Fruit fly (Drosophila melanogaster) whole organism, prepupa: ENCODE measurements around the gene CG18666.

Source experiments
- Blimp-1 ChIP-seq: fragments of 200-800 bp; sonication (Bioruptor generic); optimal IDR thresholded peaks from 3 replicates; lab custom pipeline; 2017; ENCODE audit warnings: missing biosample characterization, missing genetic modification characterization, mild to moderate bottlenecking, moderate library complexity, missing genetic modification reagents
- CG10631 ChIP-seq: fragments of 200-800 bp; sonication (Bioruptor generic); optimal IDR thresholded peaks from 2 replicates; lab custom pipeline; 2016; ENCODE audit warnings: missing biosample characterization, missing genetic modification characterization
- CG11294 ChIP-seq: fragments of 200-800 bp; sonication (Bioruptor generic); IDR thresholded peaks from 2 replicates; pipeline ENCODE4 v1.3.6; 2022; ENCODE audit warnings: missing biosample characterization, missing genetic modification characterization
- CG11902 ChIP-seq: fragments of 200-800 bp; sonication (Bioruptor generic); optimal IDR thresholded peaks from 3 replicates; lab custom pipeline; 2016; ENCODE audit warnings: missing biosample characterization, missing genetic modification characterization
- CG15336 ChIP-seq: fragments of 200-800 bp; sonication (Bioruptor generic); IDR thresholded peaks from 2 replicates; pipeline ENCODE4 v1.3.6; 2022; ENCODE audit warnings: missing biosample characterization, missing genetic modification characterization
- CG1621 ChIP-seq: fragments of 200-800 bp; sonication (Bioruptor generic); optimal IDR thresholded peaks from 3 replicates; lab custom pipeline; 2018; ENCODE audit warnings: missing biosample characterization, mild to moderate bottlenecking, missing genetic modification characterization
- CG16779 ChIP-seq: fragments of 200-800 bp; sonication (Bioruptor generic); optimal IDR thresholded peaks from 3 replicates; lab custom pipeline; 2017; ENCODE audit warnings: missing biosample characterization, mild to moderate bottlenecking, missing genetic modification characterization
- CG3032 ChIP-seq: fragments of 200-800 bp; optimal IDR thresholded peaks from 2 replicates; lab custom pipeline; 2019; ENCODE audit warnings: missing biosample characterization, mild to moderate bottlenecking, missing genetic modification characterization, moderate library complexity
- CG32006 ChIP-seq: fragments of 200-800 bp; sonication (Bioruptor generic); optimal IDR thresholded peaks from 3 replicates; lab custom pipeline; 2017; ENCODE audit warnings: missing biosample characterization, mild to moderate bottlenecking, missing genetic modification characterization
- CG34406 ChIP-seq: fragments of 200-800 bp; sonication (Bioruptor generic); optimal IDR thresholded peaks from 3 replicates; lab custom pipeline; 2016; ENCODE audit warnings: missing biosample characterization, missing genetic modification characterization
- CG3919 ChIP-seq: fragments of 200-800 bp; sonication (Bioruptor generic); optimal IDR thresholded peaks from 3 replicates; lab custom pipeline; 2016; ENCODE audit warnings: missing biosample characterization, missing genetic modification characterization
- CG6163 ChIP-seq: fragments of 200-800 bp; sonication (Bioruptor generic); IDR thresholded peaks from 3 replicates; pipeline ENCODE4 v1.3.6; 2022; ENCODE audit warnings: missing biosample characterization, missing genetic modification characterization
- CG6792 ChIP-seq: fragments of 200-800 bp; sonication (Bioruptor generic); optimal IDR thresholded peaks from 3 replicates; lab custom pipeline; 2016; ENCODE audit warnings: missing biosample characterization, missing genetic modification characterization
- CG6808 ChIP-seq: fragments of 200-800 bp; sonication (Bioruptor generic); optimal IDR thresholded peaks from 3 replicates; lab custom pipeline; 2017; ENCODE audit warnings: missing biosample characterization, missing genetic modification characterization, mild to moderate bottlenecking, moderate library complexity, missing genetic modification reagents
- CG6854 ChIP-seq: fragments of 200-800 bp; sonication (Bioruptor generic); optimal IDR thresholded peaks from 2 replicates; lab custom pipeline; 2017; ENCODE audit warnings: missing biosample characterization, mild to moderate bottlenecking, missing genetic modification characterization
- CG7368 ChIP-seq: fragments of 200-800 bp; sonication (Bioruptor generic); optimal IDR thresholded peaks from 3 replicates; lab custom pipeline; 2016; ENCODE audit warnings: missing biosample characterization, missing genetic modification characterization
- CG8119 ChIP-seq: fragments of 200-800 bp; sonication (Bioruptor generic); IDR thresholded peaks from 3 replicates; pipeline ENCODE4 v1.3.6; 2022; ENCODE audit warnings: missing biosample characterization, missing genetic modification characterization
- CG8632 ChIP-seq: fragments of 200-800 bp; sonication (Bioruptor generic); optimal IDR thresholded peaks from 3 replicates; lab custom pipeline; 2016; ENCODE audit warnings: missing biosample characterization, missing genetic modification characterization
- CG9139 ChIP-seq: fragments of 200-800 bp; sonication (Bioruptor generic); optimal IDR thresholded peaks from 3 replicates; lab custom pipeline; 2017; ENCODE audit warnings: missing biosample characterization, mild to moderate bottlenecking, missing genetic modification characterization
- Eip75B ChIP-seq: fragments of 200-800 bp; sonication (Bioruptor generic); optimal IDR thresholded peaks from 3 replicates; lab custom pipeline; 2016; ENCODE audit warnings: missing biosample characterization, missing genetic modification characterization
- Eip93F ChIP-seq: fragments of 200-800 bp; sonication (Bioruptor generic); optimal IDR thresholded peaks from 2 replicates; lab custom pipeline; 2016; ENCODE audit warnings: missing biosample characterization, mild to moderate bottlenecking, missing genetic modification characterization
- Ets21C ChIP-seq: fragments of 200-800 bp; sonication (Bioruptor generic); optimal IDR thresholded peaks from 3 replicates; lab custom pipeline; 2016; ENCODE audit warnings: missing biosample characterization, missing genetic modification characterization
- Ets96B ChIP-seq: fragments of 200-800 bp; optimal IDR thresholded peaks from 2 replicates; lab custom pipeline; 2019; ENCODE audit warnings: missing biosample characterization, mild to moderate bottlenecking, missing genetic modification characterization, moderate library complexity
- Gug ChIP-seq: fragments of 200-800 bp; sonication (Bioruptor generic); IDR thresholded peaks from 2 replicates; pipeline ENCODE4 v1.3.6; 2022; ENCODE audit warnings: missing biosample characterization, missing genetic modification characterization
- Hr38 ChIP-seq: sonication (Bioruptor generic); optimal IDR thresholded peaks from 2 replicates; lab custom pipeline; 2016; ENCODE audit warnings: missing biosample characterization, missing genetic modification characterization
- Hr39 ChIP-seq: fragments of 200-800 bp; sonication (Bioruptor generic); optimal IDR thresholded peaks from 2 replicates; lab custom pipeline; 2016; ENCODE audit warnings: missing biosample characterization, missing genetic modification characterization
- Hr4 ChIP-seq: fragments of 200-800 bp; sonication (Bioruptor generic); optimal IDR thresholded peaks from 3 replicates; lab custom pipeline; 2016; ENCODE audit warnings: missing biosample characterization, missing genetic modification characterization
- Lpt ChIP-seq: fragments of 200-800 bp; sonication (Bioruptor generic); optimal IDR thresholded peaks from 3 replicates; lab custom pipeline; 2016; ENCODE audit warnings: missing biosample characterization, missing genetic modification characterization
- Met ChIP-seq: fragments of 200-800 bp; sonication (Bioruptor generic); optimal IDR thresholded peaks from 3 replicates; lab custom pipeline; 2016; ENCODE audit warnings: missing biosample characterization, missing genetic modification characterization
- Smox ChIP-seq: fragments of 200-800 bp; sonication (Bioruptor generic); optimal IDR thresholded peaks from 3 replicates; lab custom pipeline; 2016; ENCODE audit warnings: missing biosample characterization, missing genetic modification characterization
- Sox14 ChIP-seq: fragments of 200-800 bp; sonication (Bioruptor generic); optimal IDR thresholded peaks from 3 replicates; lab custom pipeline; 2016; ENCODE audit warnings: missing biosample characterization, missing genetic modification characterization
- Sox15 ChIP-seq: fragments of 200-800 bp; sonication (Bioruptor generic); optimal IDR thresholded peaks from 3 replicates; lab custom pipeline; 2016; ENCODE audit warnings: missing biosample characterization, missing genetic modification characterization
- achi ChIP-seq: fragments of 200-800 bp; sonication (Bioruptor generic); optimal IDR thresholded peaks from 3 replicates; lab custom pipeline; 2016; ENCODE audit warnings: missing biosample characterization, missing genetic modification characterization
- acj6 ChIP-seq: fragments of 200-800 bp; sonication (Bioruptor generic); optimal IDR thresholded peaks from 3 replicates; lab custom pipeline; 2016; ENCODE audit warnings: missing biosample characterization, missing genetic modification characterization
- cyc ChIP-seq: fragments of 200-800 bp; sonication (Bioruptor generic); optimal IDR thresholded peaks from 3 replicates; lab custom pipeline; 2016; ENCODE audit warnings: missing biosample characterization, missing genetic modification characterization
- dac ChIP-seq: fragments of 200-800 bp; sonication (Bioruptor generic); optimal IDR thresholded peaks from 2 replicates; lab custom pipeline; 2017; ENCODE audit warnings: missing biosample characterization, mild to moderate bottlenecking, missing genetic modification characterization
- eg ChIP-seq: fragments of 200-800 bp; sonication (Bioruptor generic); IDR thresholded peaks from 3 replicates; pipeline ENCODE4 v1.3.6; 2022; ENCODE audit warnings: missing biosample characterization, missing genetic modification characterization
- esn ChIP-seq: fragments of 200-800 bp; sonication (Bioruptor generic); optimal IDR thresholded peaks from 2 replicates; lab custom pipeline; 2016; ENCODE audit warnings: missing biosample characterization, mild to moderate bottlenecking, missing genetic modification characterization, moderate library complexity
- fd59A ChIP-seq: fragments of 200-800 bp; sonication (Bioruptor generic); optimal IDR thresholded peaks from 2 replicates; lab custom pipeline; 2017; ENCODE audit warnings: missing biosample characterization, mild to moderate bottlenecking, missing genetic modification characterization, missing genetic modification reagents
- fd85E ChIP-seq: fragments of 200-800 bp; sonication (Bioruptor generic); optimal IDR thresholded peaks from 3 replicates; lab custom pipeline; 2016; ENCODE audit warnings: missing biosample characterization, missing genetic modification characterization
- fkh ChIP-seq: fragments of 200-800 bp; sonication (Bioruptor generic); optimal IDR thresholded peaks from 3 replicates; lab custom pipeline; 2017; ENCODE audit warnings: missing biosample characterization, mild to moderate bottlenecking, missing genetic modification characterization, moderate library complexity
- net ChIP-seq: fragments of 200-800 bp; sonication (Bioruptor generic); optimal IDR thresholded peaks from 3 replicates; lab custom pipeline; 2016; ENCODE audit warnings: missing biosample characterization, missing genetic modification characterization
- pdm3 ChIP-seq: fragments of 200-800 bp; sonication (Bioruptor generic); optimal IDR thresholded peaks from 3 replicates; lab custom pipeline; 2016; ENCODE audit warnings: missing biosample characterization, missing genetic modification characterization
- spab ChIP-seq: fragments of 200-800 bp; sonication (Bioruptor generic); optimal IDR thresholded peaks from 2 replicates; lab custom pipeline; 2017; ENCODE audit warnings: missing biosample characterization, mild to moderate bottlenecking, missing genetic modification characterization, missing genetic modification reagents
- ss ChIP-seq, 2 experiments: fragments of 200-800 bp; sonication (Bioruptor generic); optimal IDR thresholded peaks; 2 replicates in 1 of 2; 3 replicates in 1 of 2; lab custom pipeline; 2017 to 2018; ENCODE audit warnings: mild to moderate bottlenecking in 2 of 2, missing biosample characterization in 2 of 2, missing genetic modification characterization in 2 of 2, moderate library complexity in 1 of 2
- svp ChIP-seq: fragments of 200-800 bp; sonication (Bioruptor generic); peaks from one replicate; lab custom pipeline; 2016; ENCODE audit warnings: missing biosample characterization, missing genetic modification characterization
- topi ChIP-seq: fragments of 200-800 bp; sonication (Bioruptor generic); optimal IDR thresholded peaks from 3 replicates; lab custom pipeline; 2016; ENCODE audit warnings: missing biosample characterization, missing genetic modification characterization
- vri ChIP-seq: fragments of 200-800 bp; sonication (Bioruptor generic); optimal IDR thresholded peaks from 3 replicates; lab custom pipeline; 2016; ENCODE audit warnings: missing biosample characterization, mild to moderate bottlenecking, missing genetic modification characterization

CG18666 gene

DNA sequence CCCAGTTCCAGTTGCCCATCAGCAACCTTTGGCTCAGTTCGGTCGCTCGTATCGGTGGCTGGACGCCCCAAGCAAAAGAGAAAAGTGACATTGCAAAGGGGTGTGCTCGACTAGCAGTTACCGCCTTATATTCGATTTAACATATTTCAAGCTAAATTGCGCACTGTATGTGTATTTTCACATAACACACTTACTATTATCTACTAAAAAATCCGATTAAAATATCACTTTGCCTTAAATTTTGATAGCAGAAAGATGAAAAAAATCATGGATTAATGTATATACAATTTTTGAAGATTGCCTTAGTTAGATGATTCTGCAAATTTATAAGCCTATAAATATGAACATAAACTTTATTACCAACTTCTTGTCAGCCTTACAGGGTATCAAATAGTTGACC, 13.0 kb upstream of the CG18666 start (continued):
- TF ChIP-seq acj6 (GFP tag; lab: Kevin White, UChicago) (peak; percentile 44), Met (peak; percentile 70), pdm3 (peak; percentile 25), Sox15 (GFP tag; lab: Kevin White, UChicago) (no peak), achi (GFP tag; lab: Kevin White, UChicago) (peak; percentile 35), topi (GFP tag; lab: Kevin White, UChicago) (peak; percentile 58), CG9139 (GFP tag; lab: Kevin White, UChicago) (no peak), CG7368 (GFP tag; lab: Kevin White, UChicago) (no peak), Eip93F (GFP tag; lab: Kevin White, UChicago) (no peak), Blimp-1 (no peak), Gug (GFP tag; lab: Robert Waterston, UW) (no peak), Ets96B (tag; lab: Kevin White, UChicago) (peak; percentile 23), fd85E (GFP tag; lab: Kevin White, UChicago) (no peak), eg (GFP tag; lab: Robert Waterston, UW) (no peak), CG15336 (GFP tag; lab: Robert Waterston, UW) (no peak), fd59A (peak; percentile 19), Smox (GFP tag; lab: Kevin White, UChicago) (peak; percentile 53), CG6163 (GFP tag; lab: Robert Waterston, UW) (no peak), Lpt (GFP tag; lab: Kevin White, UChicago) (no peak), esn (GFP tag; lab: Kevin White, UChicago) (peak; percentile 59), CG6808 (GFP tag; lab: Kevin White, UChicago) (peak; percentile 39), vri (no peak), CG10631 (GFP tag; lab: Kevin White, UChicago) (peak; percentile 4), fkh (GFP tag; lab: Kevin White, UChicago) (no peak), Ets21C (GFP tag; lab: Kevin White, UChicago) (peak; percentile 15), Sox14 (GFP tag; lab: Kevin White, UChicago) (peak; percentile 41), CG32006 (GFP tag; lab: Kevin White, UChicago) (peak; percentile 44), dac (no peak), Hr38 (GFP tag; lab: Kevin White, UChicago) (no peak), CG11902 (GFP tag; lab: Kevin White, UChicago) (no peak), CG6792 (GFP tag; lab: Kevin White, UChicago) (peak; percentile 24)

DNA sequence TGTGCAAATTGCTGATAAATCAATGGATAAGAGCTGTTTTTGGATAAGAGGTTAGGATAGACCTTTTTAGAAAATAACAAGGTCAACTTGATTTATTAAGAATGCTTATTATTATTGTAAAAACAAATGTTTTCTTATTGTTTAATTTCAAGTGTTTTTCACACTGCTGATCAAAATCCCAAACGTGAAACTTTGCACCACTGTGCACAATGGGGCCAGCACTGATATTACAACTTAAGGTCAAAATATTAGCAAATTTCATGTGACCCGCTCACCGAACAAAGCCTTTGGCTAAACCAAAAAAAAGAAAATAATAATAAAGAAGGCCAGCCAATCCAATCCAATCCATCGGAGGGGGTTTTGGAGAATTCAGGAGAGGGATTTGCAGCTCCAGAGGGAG, 11.8 kb upstream of the CG18666 start:
- TF ChIP-seq acj6 (GFP tag; lab: Kevin White, UChicago) (peak; percentile 42), CG8632 (GFP tag; lab: Kevin White, UChicago) (no peak), pdm3 (peak; percentile 28), svp (peak; percentile 67), CG15336 (GFP tag; lab: Robert Waterston, UW) (peak; percentile 25; the same call in 1 of the 2 replicates), fd59A (no peak), fkh (GFP tag; lab: Kevin White, UChicago) (no peak), vri (peak; percentile 1), ss (GFP tag; optimal IDR thresholded peaks at IDR 0.05; lab: Kevin White, UChicago) (no peak), CG7368 (GFP tag; lab: Kevin White, UChicago) (no peak), CG1621 (tag; lab: Kevin White, UChicago) (no peak), eg (GFP tag; lab: Robert Waterston, UW) (no peak), spab (GFP tag; lab: Kevin White, UChicago) (no peak), CG6163 (GFP tag; lab: Robert Waterston, UW) (peak; percentile 41; the same call in 1 of the 3 replicates), CG3919 (GFP tag; lab: Kevin White, UChicago) (no peak), cyc (peak; percentile 0), Hr4 (GFP tag; lab: Kevin White, UChicago) (peak; percentile 25), Ets21C (GFP tag; lab: Kevin White, UChicago) (peak; percentile 15), CG16779 (tag; lab: Kevin White, UChicago) (no peak), Blimp-1 (no peak), esn (GFP tag; lab: Kevin White, UChicago) (peak; percentile 39), CG34406 (GFP tag; lab: Kevin White, UChicago) (no peak), net (GFP tag; lab: Kevin White, UChicago) (no peak), Eip75B (GFP tag; lab: Kevin White, UChicago) (no peak), Hr38 (GFP tag; lab: Kevin White, UChicago) (no peak), CG11294 (GFP tag; lab: Robert Waterston, UW) (no peak), topi (GFP tag; lab: Kevin White, UChicago) (peak; percentile 21), CG6792 (GFP tag; lab: Kevin White, UChicago) (no peak), Gug (GFP tag; lab: Robert Waterston, UW) (no peak), CG9139 (GFP tag; lab: Kevin White, UChicago) (no peak), CG6854 (GFP tag; lab: Kevin White, UChicago) (no peak), CG3032 (tag; lab: Kevin White, UChicago) (no peak), CG8119 (0 out of 3 replicates have a peak, but pooled peaks have one; percentile 25), Met (peak; percentile 35), Hr39 (peak; percentile 9)
